Worm (Caenorhabditis elegans) whole organism, early embryonic: ENCODE data around the gene T09E8.4.

ENCODE experiments used
- B0310.2 ChIP-seq: sonication (generic microtip); optimal IDR thresholded peaks from 2 replicates; lab custom pipeline; 2016; ENCODE audit warnings: mild to moderate bottlenecking, missing genetic modification characterization, missing compliant biosample characterization
- F13C5.2 ChIP-seq: sonication (generic microtip); optimal IDR thresholded peaks from 2 replicates; lab custom pipeline; 2017; ENCODE audit warnings: mild to moderate bottlenecking, missing genetic modification characterization, inconsistent platforms, missing compliant biosample characterization
- aly-1 ChIP-seq: sonication (generic microtip); optimal IDR thresholded peaks from 2 replicates; lab custom pipeline; 2016; ENCODE audit warnings: missing genetic modification characterization, missing compliant biosample characterization
- ama-1 ChIP-seq: fragments of 150-350 bp; optimal IDR thresholded peaks from 2 replicates; lab custom pipeline; 2014
- ceh-13 ChIP-seq: fragments of 200-800 bp; sonication (Bioruptor generic); optimal IDR thresholded peaks from 2 replicates; lab custom pipeline; 2018; ENCODE audit warnings: mild to moderate bottlenecking, missing genetic modification characterization, missing compliant biosample characterization
- ceh-36 ChIP-seq: sonication (generic microtip); optimal IDR thresholded peaks from 2 replicates; lab custom pipeline; 2016; ENCODE audit warnings: missing genetic modification characterization, inconsistent platforms, missing compliant biosample characterization
- ets-7 ChIP-seq: sonication (generic microtip); optimal IDR thresholded peaks from 2 replicates; lab custom pipeline; 2016; ENCODE audit warnings: missing genotype, missing genetic modification characterization, missing compliant biosample characterization
- flt-1 ChIP-seq: fragments of 200-800 bp; sonication (Bioruptor generic); IDR thresholded peaks from 2 replicates; pipeline ENCODE4 v1.3.6; 2022; ENCODE audit warnings: missing genetic modification characterization, missing compliant biosample characterization
- hmbx-1 ChIP-seq: sonication (generic microtip); optimal IDR thresholded peaks from 2 replicates; lab custom pipeline; 2016; ENCODE audit warnings: mild to moderate bottlenecking, missing genetic modification characterization, missing compliant biosample characterization
- hmg-4 ChIP-seq: fragments of 200-800 bp; sonication (Bioruptor generic); optimal IDR thresholded peaks from 2 replicates; lab custom pipeline; 2018; ENCODE audit warnings: mild to moderate bottlenecking, missing genetic modification characterization, missing compliant biosample characterization
- hnd-1 ChIP-seq: sonication (generic microtip); optimal IDR thresholded peaks from 2 replicates; lab custom pipeline; 2016; ENCODE audit warnings: missing genetic modification characterization, missing compliant biosample characterization
- pes-1 ChIP-seq: fragments of 200-800 bp; sonication (Bioruptor generic); IDR thresholded peaks from 2 replicates; pipeline ENCODE4 v1.3.6; 2022; ENCODE audit warnings: missing genetic modification reagents, missing genetic modification characterization, missing compliant biosample characterization
- scrt-1 ChIP-seq: fragments of 200-800 bp; sonication (Bioruptor generic); IDR thresholded peaks from 2 replicates; pipeline ENCODE4 v1.3.6; 2022; ENCODE audit warnings: missing genetic modification characterization, missing compliant biosample characterization
- sea-1 ChIP-seq: fragments of 200-800 bp; sonication (Bioruptor generic); conservative IDR thresholded peaks from 2 replicates; pipeline ENCODE4 v1.3.6; 2022; ENCODE audit warnings: missing genetic modification characterization, missing compliant biosample characterization
- tbx-11 ChIP-seq: fragments of 200-800 bp; sonication (Bioruptor generic); IDR thresholded peaks from 2 replicates; pipeline ENCODE4 v1.3.6; 2022; ENCODE audit warnings: missing genetic modification characterization, missing compliant biosample characterization
- tbx-37 ChIP-seq: fragments of 200-800 bp; sonication (Bioruptor generic); conservative IDR thresholded peaks from 2 replicates; pipeline ENCODE4 v1.3.6; 2022; ENCODE audit warnings: missing genetic modification reagents, missing genetic modification characterization, missing compliant biosample characterization
- tra-4 ChIP-seq: sonication (generic microtip); optimal IDR thresholded peaks from 2 replicates; lab custom pipeline; 2017; ENCODE audit warnings: missing genetic modification characterization, missing compliant biosample characterization

Gene T09E8.4

DNA sequence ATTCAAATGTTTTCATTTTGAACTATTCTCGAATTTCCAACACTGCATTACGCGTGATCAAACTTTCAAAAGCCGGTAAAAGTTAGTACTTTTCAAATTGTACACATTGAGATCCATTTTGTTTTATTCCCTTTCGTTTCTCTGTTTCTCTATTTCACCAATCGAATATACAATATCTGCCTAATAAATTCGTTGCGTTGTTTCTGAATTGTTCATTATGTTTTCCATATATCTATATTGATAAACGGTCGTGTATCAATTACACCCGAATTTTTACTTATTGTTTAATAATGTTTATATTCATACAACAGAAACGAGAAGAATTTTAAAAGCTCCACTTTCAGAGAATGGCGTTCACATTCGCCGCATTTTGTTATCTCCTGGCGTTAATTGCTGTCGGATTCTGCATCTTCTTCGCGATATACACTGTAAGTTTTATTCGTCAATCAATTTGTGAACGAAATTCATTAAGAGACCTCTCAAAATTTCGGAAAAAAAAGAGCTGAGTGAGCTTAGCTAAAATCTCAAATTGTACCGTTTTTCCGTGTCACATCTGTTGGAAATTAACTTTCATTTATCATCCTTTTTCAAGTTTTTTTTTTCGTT lies 3.9 kb downstream of the T09E8.4 start, which contains the start of gene cni-1:
Gene cni-1 (plus strand): TSS at position 345 of the 606 bp plus-strand sequence.
- TF ChIP-seq B0310.2 (tag; lab: Kevin White, UChicago) (no peak), tra-4 (no peak)

DNA sequence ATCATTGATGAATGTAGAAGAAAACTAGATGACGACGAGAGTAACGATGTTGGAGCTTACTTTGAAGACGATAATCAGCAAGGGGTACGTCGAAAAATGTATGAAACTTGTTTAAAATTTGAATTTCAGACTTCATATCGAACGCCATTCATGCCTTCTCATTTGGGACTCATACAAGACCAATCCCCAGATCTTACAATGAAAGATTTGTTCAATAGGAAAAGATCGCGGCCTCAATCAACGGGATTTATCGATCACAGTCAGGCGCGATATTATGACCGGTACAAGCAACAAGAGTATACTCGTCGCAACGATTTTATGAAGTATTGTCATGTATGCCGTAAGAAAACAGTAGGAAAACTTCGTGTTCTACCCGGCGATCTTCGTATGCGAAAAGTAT lies 7.2 kb downstream of the T09E8.4 start:
- no peak for TF ChIP-seq F13C5.2 (tag; lab: Kevin White, UChicago)
- TF ChIP-seq tbx-11 (GFP tag; lab: Robert Waterston, UW) = no peak
- TF ChIP-seq tbx-37 = no peak
- TF ChIP-seq hnd-1 (tag; lab: Kevin White, UChicago) = no peak
- no peak for TF ChIP-seq tra-4
- TF ChIP-seq sea-1 (GFP tag; lab: Robert Waterston, UW) = no peak
- TF ChIP-seq B0310.2 (tag; lab: Kevin White, UChicago) = no peak
- TF ChIP-seq ama-1 (lab: Kevin White, UChicago) = no peak
- no peak for TF ChIP-seq ceh-36
- no peak for TF ChIP-seq ets-7 (tag; lab: Kevin White, UChicago)
- TF ChIP-seq flt-1 (GFP tag; lab: Robert Waterston, UW) = no peak
- TF ChIP-seq scrt-1 (GFP tag; lab: Robert Waterston, UW) = no peak
- TF ChIP-seq ceh-13 (GFP tag; lab: Kevin White, UChicago) = no peak
- no peak for TF ChIP-seq pes-1 (GFP tag; lab: Robert Waterston, UW)
- TF ChIP-seq aly-1 (tag; lab: Kevin White, UChicago) = no peak
- no peak for TF ChIP-seq hmg-4 (GFP tag; lab: Kevin White, UChicago)
- TF ChIP-seq hmbx-1 (tag; lab: Kevin White, UChicago) = no peak

DNA sequence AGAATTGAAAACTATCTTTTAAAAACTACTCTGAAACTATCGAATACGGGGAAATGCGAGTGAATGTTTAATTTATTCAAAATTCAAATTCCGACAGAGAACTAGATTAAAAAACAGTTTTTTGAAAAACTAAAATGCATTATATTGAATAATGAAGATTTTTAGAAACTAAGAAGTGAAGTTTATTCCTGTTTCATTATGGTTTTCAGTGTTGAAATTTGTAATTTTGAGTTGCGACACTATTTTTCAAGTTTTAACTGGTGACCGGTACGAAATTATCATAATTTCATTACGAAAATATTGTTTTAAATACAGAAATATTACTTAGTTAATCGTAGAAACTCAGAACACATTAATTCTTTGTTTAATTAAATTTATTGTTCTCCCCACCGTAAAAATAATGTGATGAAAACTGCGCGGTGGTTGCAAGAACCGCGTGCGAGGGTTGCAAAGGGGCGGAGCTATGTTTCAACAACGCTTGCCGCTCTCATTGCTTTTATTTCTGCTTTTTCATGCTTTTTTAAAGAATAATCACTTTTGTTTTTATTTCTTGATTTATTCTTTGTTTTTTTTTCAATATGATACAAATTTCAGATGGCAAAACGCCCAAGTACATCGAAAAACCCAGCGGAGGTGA lies 7.8 kb downstream of the T09E8.4 start, which contains the start of gene him-17:
Gene him-17 (plus strand): TSS at position 595 of the 637 bp plus-strand sequence.
- TF ChIP-seq tbx-37 (peak; percentile 53), sea-1 (GFP tag; lab: Robert Waterston, UW) (no peak; the same call in 1 of the 2 replicates), pes-1 (GFP tag; lab: Robert Waterston, UW) (peak; percentile 71), aly-1 (tag; lab: Kevin White, UChicago) (no peak), hmg-4 (GFP tag; lab: Kevin White, UChicago) (peak; percentile 63), flt-1 (GFP tag; lab: Robert Waterston, UW) (0 out of 2 replicates have a peak, but pooled peaks have one; percentile 13), tra-4 (peak; percentile 57), ceh-36 (peak; percentile 56), ama-1 (lab: Kevin White, UChicago) (no peak), B0310.2 (tag; lab: Kevin White, UChicago) (no peak), F13C5.2 (tag; lab: Kevin White, UChicago) (peak; percentile 88), scrt-1 (GFP tag; lab: Robert Waterston, UW) (0 out of 2 replicates have a peak, but pooled peaks have one; percentile 62), tbx-11 (GFP tag; lab: Robert Waterston, UW) (peak; percentile 60; the same call in 1 of the 2 replicates), ets-7 (tag; lab: Kevin White, UChicago) (no peak), ceh-13 (GFP tag; lab: Kevin White, UChicago) (no peak), hnd-1 (tag; lab: Kevin White, UChicago) (no peak), hmbx-1 (tag; lab: Kevin White, UChicago) (peak; percentile 9)

DNA sequence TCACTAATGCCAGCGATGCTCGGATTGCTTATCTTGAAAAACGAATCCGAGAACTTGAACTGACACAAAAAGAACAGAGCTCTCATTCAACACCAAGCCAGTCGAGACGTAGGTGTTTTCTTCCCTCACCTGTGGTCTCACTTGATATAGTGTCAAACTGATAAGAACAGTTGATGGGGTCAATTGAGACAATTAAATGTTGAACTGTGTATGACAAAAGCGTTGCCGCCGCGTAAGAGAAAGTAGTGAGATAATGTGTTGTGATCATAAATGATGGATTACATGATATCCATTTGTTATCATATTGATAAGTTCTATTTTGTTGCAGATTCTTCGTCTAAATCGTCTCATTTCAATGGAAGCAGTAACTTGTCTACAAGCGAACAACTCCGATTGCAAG lies 10.3 kb downstream of the T09E8.4 start:
- TF ChIP-seq B0310.2 (tag; lab: Kevin White, UChicago) = no peak
- no peak for TF ChIP-seq hmbx-1 (tag; lab: Kevin White, UChicago)
- no peak for TF ChIP-seq scrt-1 (GFP tag; lab: Robert Waterston, UW)
- TF ChIP-seq ama-1 (lab: Kevin White, UChicago) = no peak
- no peak for TF ChIP-seq hnd-1 (tag; lab: Kevin White, UChicago)
- no peak for TF ChIP-seq aly-1 (tag; lab: Kevin White, UChicago)
- TF ChIP-seq flt-1 (GFP tag; lab: Robert Waterston, UW) = no peak
- no peak for TF ChIP-seq tbx-37
- no peak for TF ChIP-seq sea-1 (GFP tag; lab: Robert Waterston, UW)
- no peak for TF ChIP-seq ceh-36
- no peak for TF ChIP-seq ets-7 (tag; lab: Kevin White, UChicago)
- no peak for TF ChIP-seq hmg-4 (GFP tag; lab: Kevin White, UChicago)

DNA sequence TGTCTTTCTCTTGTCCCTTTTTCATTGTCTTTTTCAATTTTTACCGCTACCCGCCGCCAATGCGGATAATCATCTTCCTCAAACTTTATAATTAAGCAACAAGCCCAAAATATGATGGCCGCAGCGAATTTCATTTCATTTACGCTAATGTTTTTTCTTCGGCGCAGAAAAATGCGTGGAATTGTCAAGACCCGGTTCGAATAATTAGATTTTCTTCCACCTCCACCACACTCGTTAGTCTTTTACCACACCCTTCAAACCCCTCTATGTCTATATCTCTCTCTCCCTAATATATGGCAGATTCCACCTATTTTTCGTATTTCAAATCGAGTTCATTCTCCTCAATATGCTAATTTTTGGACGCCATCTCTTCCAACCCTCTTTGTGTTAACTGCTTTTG lies 13.5 kb downstream of the T09E8.4 start:
- TF ChIP-seq hmg-4 (GFP tag; lab: Kevin White, UChicago) (no peak), pes-1 (GFP tag; lab: Robert Waterston, UW) (no peak), ceh-13 (GFP tag; lab: Kevin White, UChicago) (no peak)

DNA sequence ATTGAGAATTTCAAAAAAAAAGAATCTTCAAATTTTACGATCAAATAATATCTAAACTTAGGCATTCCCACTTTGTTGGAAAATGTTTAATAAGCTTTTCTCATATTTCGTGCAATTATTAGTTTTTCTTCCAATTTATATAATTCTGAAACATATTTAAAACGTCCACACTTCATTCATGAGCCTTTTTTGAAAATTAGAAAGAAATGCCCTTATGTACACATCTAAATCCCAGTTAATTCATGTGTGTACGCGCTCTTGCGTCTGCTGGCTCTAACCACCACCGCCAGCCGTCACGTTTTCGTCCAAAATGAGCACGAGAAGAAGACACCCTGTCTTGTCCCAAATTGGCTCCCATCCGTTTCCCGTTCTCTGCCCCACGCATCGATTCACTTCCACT lies 17.5 kb downstream of the T09E8.4 start:
- TF ChIP-seq scrt-1 (GFP tag; lab: Robert Waterston, UW) (0 out of 2 replicates have a peak, but pooled peaks have one; percentile 17), tbx-37 (no peak), tbx-11 (GFP tag; lab: Robert Waterston, UW) (no peak), ama-1 (lab: Kevin White, UChicago) (no peak), F13C5.2 (tag; lab: Kevin White, UChicago) (no peak)

DNA sequence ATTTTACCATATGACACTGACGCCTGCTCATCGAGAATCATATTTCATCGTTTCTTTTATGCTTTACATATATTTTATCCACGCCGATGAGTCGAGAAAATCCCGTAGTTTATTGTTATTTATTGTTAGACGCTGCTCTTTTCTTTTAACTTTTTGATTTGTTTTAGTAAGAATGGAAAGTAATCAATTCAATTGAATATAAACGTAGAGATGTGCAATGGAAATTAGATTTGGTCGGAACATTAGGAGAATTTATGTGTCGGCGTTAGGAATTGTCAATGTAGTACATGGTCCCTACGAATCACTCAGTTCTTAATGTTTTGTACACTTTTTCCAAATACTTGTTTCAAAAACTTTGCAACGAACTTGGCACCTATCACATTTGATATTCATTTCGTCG lies 18.8 kb downstream of the T09E8.4 start:
- TF ChIP-seq aly-1 (tag; lab: Kevin White, UChicago) = no peak
